Worm (Caenorhabditis elegans) whole organism, L1 larva: Measurements from ENCODE around the gene sahd-1.

Experiments
- elt-2 ChIP-seq: sonication (generic microtip); optimal IDR thresholded peaks from 2 replicates; lab custom pipeline; 2016; ENCODE audit warnings: missing genetic modification characterization, mild to moderate bottlenecking, inconsistent platforms, missing compliant biosample characterization, missing genetic modification reagents
- fos-1 ChIP-seq: fragments of 150-350 bp; optimal IDR thresholded peaks from 2 replicates; lab custom pipeline; 2014; ENCODE audit warnings: missing biosample characterization, missing genetic modification characterization
- nhr-12 ChIP-seq: sonication (generic microtip); optimal IDR thresholded peaks from 2 replicates; lab custom pipeline; 2017; ENCODE audit warnings: missing biosample characterization, missing genetic modification characterization
- nhr-20 ChIP-seq: sonication (generic microtip); optimal IDR thresholded peaks from 2 replicates; lab custom pipeline; 2016; ENCODE audit warnings: mild to moderate bottlenecking, missing genetic modification characterization, missing compliant biosample characterization
- nhr-237 ChIP-seq: fragments of 150-350 bp; optimal IDR thresholded peaks from 2 replicates; lab custom pipeline; 2014; ENCODE audit warnings: missing biosample characterization, missing genetic modification characterization
- snpc-4 ChIP-seq: fragments of 150-350 bp; optimal IDR thresholded peaks from 2 replicates; lab custom pipeline; 2014; ENCODE audit warnings: missing biosample characterization, missing genetic modification characterization
- unc-130 ChIP-seq: fragments of 150-350 bp; optimal IDR thresholded peaks from 2 replicates; lab custom pipeline; 2017; ENCODE audit warnings: missing biosample characterization, missing genetic modification characterization, inconsistent platforms
- ztf-11 ChIP-seq, 2 experiments: sonication (generic microtip); optimal IDR thresholded peaks; 2 replicates each; lab custom pipeline; 2016 to 2017; ENCODE audit warnings: missing genetic modification characterization in 2 of 2, missing biosample characterization in 1 of 2, missing compliant biosample characterization in 1 of 2

- no peak for TF ChIP-seq nhr-20 (tag; lab: Kevin White, UChicago)
- TF ChIP-seq nhr-237 (tag; lab: Kevin White, UChicago) = no peak
- no peak for TF ChIP-seq snpc-4
- no peak for TF ChIP-seq fos-1 (tag; lab: Kevin White, UChicago)
- TF ChIP-seq ztf-11 (tag; optimal IDR thresholded peaks at IDR 0.05; lab: Kevin White, UChicago) = no peak
- TF ChIP-seq nhr-12 (tag; lab: Kevin White, UChicago) = no peak
- TF ChIP-seq elt-2 = peak; percentile 66
- TF ChIP-seq unc-130 = no peak
Observed at ce11 chrII:5555522-5555921, 40.8 kb upstream of the sahd-1 start.
